Worm (Caenorhabditis elegans) whole organism, early embryonic: ENCODE measurements around the gene pqn-51.

Experiments used
- F13C5.2 ChIP-seq: sonication (generic microtip); optimal IDR thresholded peaks from 2 replicates; lab custom pipeline; 2017; ENCODE audit warnings: mild to moderate bottlenecking, missing genetic modification characterization, inconsistent platforms, missing compliant biosample characterization
- aly-1 ChIP-seq: sonication (generic microtip); optimal IDR thresholded peaks from 2 replicates; lab custom pipeline; 2016; ENCODE audit warnings: missing genetic modification characterization, missing compliant biosample characterization
- ama-1 ChIP-seq: fragments of 150-350 bp; optimal IDR thresholded peaks from 2 replicates; lab custom pipeline; 2014
- hmbx-1 ChIP-seq: sonication (generic microtip); optimal IDR thresholded peaks from 2 replicates; lab custom pipeline; 2016; ENCODE audit warnings: mild to moderate bottlenecking, missing genetic modification characterization, missing compliant biosample characterization
- tbx-37 ChIP-seq: fragments of 200-800 bp; sonication (Bioruptor generic); conservative IDR thresholded peaks from 2 replicates; pipeline ENCODE4 v1.3.6; 2022; ENCODE audit warnings: missing genetic modification reagents, missing genetic modification characterization, missing compliant biosample characterization

DNA sequence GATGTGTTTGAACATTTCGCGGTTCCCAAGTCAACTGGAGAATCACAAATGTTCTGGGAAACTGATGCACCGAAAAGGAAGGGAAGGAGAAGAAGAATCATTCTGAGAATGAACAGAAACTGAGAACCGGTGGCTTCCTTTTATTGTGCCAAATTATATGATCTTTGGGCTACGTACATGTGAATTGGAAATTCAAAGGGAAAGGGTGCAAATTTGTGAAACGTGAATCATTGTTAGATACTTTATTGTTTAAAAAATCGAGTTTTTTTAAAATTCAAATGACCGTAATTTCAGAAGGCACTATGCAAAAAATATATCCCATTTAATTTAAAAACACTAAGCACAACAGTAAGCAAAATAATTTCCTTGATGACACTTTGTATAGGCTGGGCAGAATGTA is 14.3 kb upstream of the pqn-51 start, which contains the start of gene K11D12.6:
- TF ChIP-seq F13C5.2 (tag; lab: Kevin White, UChicago) (no peak), aly-1 (tag; lab: Kevin White, UChicago) (no peak), ama-1 (no peak), hmbx-1 (tag; lab: Kevin White, UChicago) (no peak), tbx-37 (GFP tag; lab: Robert Waterston, UW) (no peak)
